Fruit fly (Drosophila melanogaster) whole organism, embryonic: ENCODE results near the gene Jon99Ci.

Source experiments
- Atf6 ChIP-seq: fragments of 200-800 bp; sonication (Bioruptor generic); IDR thresholded peaks from 2 replicates; pipeline ENCODE4 v1.3.6; 2022; ENCODE audit warnings: missing biosample characterization, missing genetic modification characterization
- CG10147 ChIP-seq: fragments of 200-800 bp; sonication (Bioruptor generic); optimal IDR thresholded peaks from 2 replicates; lab custom pipeline; 2019; ENCODE audit warnings: missing biosample characterization, mild to moderate bottlenecking, missing genetic modification characterization, moderate library complexity
- CG10431 ChIP-seq: fragments of 200-800 bp; sonication (Bioruptor generic); optimal IDR thresholded peaks from 3 replicates; lab custom pipeline; 2018; ENCODE audit warnings: missing biosample characterization, mild to moderate bottlenecking, missing genetic modification characterization
- CG12769 ChIP-seq: fragments of 200-800 bp; sonication (Bioruptor generic); optimal IDR thresholded peaks from 2 replicates; lab custom pipeline; 2019; ENCODE audit warnings: missing biosample characterization, mild to moderate bottlenecking, missing genetic modification characterization, moderate library complexity
- CG13287 ChIP-seq: fragments of 200-800 bp; sonication (Bioruptor generic); IDR thresholded peaks from 2 replicates; pipeline ENCODE4 v1.3.6; 2022; ENCODE audit warnings: missing biosample characterization, missing genetic modification characterization; ENCODE audit not compliant: partially characterized antibody
- CG13624 ChIP-seq: fragments of 200-800 bp; sonication (Bioruptor generic); optimal IDR thresholded peaks from 2 replicates; lab custom pipeline; 2016; ENCODE audit warnings: missing biosample characterization, missing genetic modification characterization
- CG13894 ChIP-seq: fragments of 200-800 bp; sonication (Bioruptor generic); optimal IDR thresholded peaks from 3 replicates; lab custom pipeline; 2018; ENCODE audit warnings: missing biosample characterization, mild to moderate bottlenecking, missing genetic modification characterization, moderate library complexity
- CG14710 ChIP-seq: fragments of 200-800 bp; sonication (Bioruptor generic); optimal IDR thresholded peaks from 3 replicates; lab custom pipeline; 2019; ENCODE audit warnings: missing biosample characterization, mild to moderate bottlenecking, missing genetic modification characterization, moderate library complexity
- CG17186 ChIP-seq: fragments of 200-800 bp; sonication (Bioruptor generic); optimal IDR thresholded peaks from 3 replicates; lab custom pipeline; 2017; ENCODE audit warnings: missing biosample characterization, missing genetic modification reagents, missing genetic modification characterization
- CG17361 ChIP-seq: fragments of 200-800 bp; sonication (Bioruptor generic); IDR thresholded peaks from 3 replicates; pipeline ENCODE4 v1.3.6; 2022; ENCODE audit warnings: missing biosample characterization, missing genetic modification characterization
- CG2202 ChIP-seq: fragments of 200-800 bp; sonication (Bioruptor generic); optimal IDR thresholded peaks from 2 replicates; lab custom pipeline; 2018; ENCODE audit warnings: missing biosample characterization, mild to moderate bottlenecking, missing genetic modification characterization
- CG3065 ChIP-seq: fragments of 200-800 bp; sonication (Bioruptor generic); optimal IDR thresholded peaks from 2 replicates; lab custom pipeline; 2016; ENCODE audit warnings: missing biosample characterization, missing genetic modification characterization
- CG34422 ChIP-seq: fragments of 200-800 bp; sonication (Bioruptor generic); IDR thresholded peaks from 3 replicates; pipeline ENCODE4 v1.3.6; 2022; ENCODE audit warnings: missing biosample characterization, missing genetic modification characterization
- CG6254 ChIP-seq: fragments of 200-800 bp; sonication (Bioruptor generic); optimal IDR thresholded peaks from 3 replicates; lab custom pipeline; 2017; ENCODE audit warnings: mild to moderate bottlenecking, missing biosample characterization, missing genetic modification reagents, missing genetic modification characterization
- Chrac-16 ChIP-seq: fragments of 200-800 bp; sonication (Bioruptor generic); optimal IDR thresholded peaks from 3 replicates; lab custom pipeline; 2016; ENCODE audit warnings: missing biosample characterization, missing genetic modification characterization
- CoRest ChIP-seq: fragments of 200-800 bp; sonication (Bioruptor generic); optimal IDR thresholded peaks from 3 replicates; lab custom pipeline; 2018; ENCODE audit warnings: missing biosample characterization, mild to moderate bottlenecking, missing genetic modification characterization, moderate library complexity
- Dad ChIP-seq: fragments of 200-800 bp; sonication (Bioruptor generic); optimal IDR thresholded peaks from 3 replicates; lab custom pipeline; 2016; ENCODE audit warnings: missing biosample characterization, missing genetic modification characterization
- Dek ChIP-seq: fragments of 200-800 bp; sonication (Bioruptor generic); optimal IDR thresholded peaks from 3 replicates; lab custom pipeline; 2019; ENCODE audit warnings: missing biosample characterization, mild to moderate bottlenecking, missing genetic modification characterization, moderate library complexity
- Dll ChIP-seq: fragments of 200-800 bp; sonication (Bioruptor generic); IDR thresholded peaks from 4 replicates; pipeline ENCODE4 v1.3.6; 2022; ENCODE audit warnings: missing biosample characterization, missing genetic modification characterization; ENCODE audit not compliant: partially characterized antibody
- Eip74EF ChIP-seq, 2 experiments: fragments of 200-800 bp in 1 of 2; fragments of >200 bp in 1 of 2; sonication (Bioruptor generic) in 1 of 2; optimal IDR thresholded peaks; 2 replicates each; lab custom pipeline; 2017 to 2019; ENCODE audit warnings: missing biosample characterization in 2 of 2, missing genetic modification characterization in 2 of 2, mild to moderate bottlenecking in 1 of 2, moderate library complexity in 1 of 2
- HLH3B ChIP-seq: fragments of 200-800 bp; sonication (Bioruptor generic); IDR thresholded peaks from 2 replicates; pipeline ENCODE4 v1.3.6; 2022; ENCODE audit warnings: missing biosample characterization, missing genetic modification characterization
- Jarid2 ChIP-seq: fragments of 200-800 bp; sonication (Bioruptor generic); optimal IDR thresholded peaks from 3 replicates; lab custom pipeline; 2017; ENCODE audit warnings: mild to moderate bottlenecking, missing biosample characterization, missing genetic modification reagents, missing genetic modification characterization
- Med ChIP-seq: fragments of 200-800 bp; sonication (Bioruptor generic); peaks from one replicate; lab custom pipeline; 2016; ENCODE audit warnings: missing biosample characterization, missing genetic modification characterization, mild to moderate bottlenecking, inconsistent platforms, moderate library complexity
- abd-A ChIP-seq: fragments of 200-800 bp; sonication (Bioruptor generic); optimal IDR thresholded peaks from 3 replicates; lab custom pipeline; 2019; ENCODE audit warnings: missing biosample characterization, mild to moderate bottlenecking, missing genetic modification characterization, moderate library complexity
- chif ChIP-seq, 2 experiments: fragments of 200-800 bp; sonication (Bioruptor generic); optimal IDR thresholded peaks; 3 replicates each; lab custom pipeline; 2016; ENCODE audit warnings: missing biosample characterization in 2 of 2, missing genetic modification characterization in 2 of 2
- crc ChIP-seq: fragments of 200-800 bp; sonication (Bioruptor generic); optimal IDR thresholded peaks from 2 replicates; lab custom pipeline; 2016; ENCODE audit warnings: missing biosample characterization, missing genetic modification characterization
- esg ChIP-seq: fragments of 200-800 bp; sonication (Bioruptor generic); conservative IDR thresholded peaks from 2 replicates; pipeline ENCODE4 v1.3.6; 2022; ENCODE audit warnings: missing biosample characterization, missing genetic modification characterization
- gcm2 ChIP-seq: fragments of 200-800 bp; sonication (Bioruptor generic); optimal IDR thresholded peaks from 2 replicates; lab custom pipeline; 2016; ENCODE audit warnings: missing biosample characterization, missing genetic modification characterization
- grn ChIP-seq: fragments of 200-800 bp; sonication (Bioruptor generic); optimal IDR thresholded peaks from 3 replicates; lab custom pipeline; 2017; ENCODE audit warnings: missing biosample characterization, missing genetic modification characterization
- hb ChIP-seq: fragments of 200-800 bp; sonication (Bioruptor generic); IDR thresholded peaks from 3 replicates; pipeline ENCODE4 v1.3.6; 2022; ENCODE audit warnings: missing biosample characterization, missing genetic modification characterization; ENCODE audit not compliant: partially characterized antibody
- her ChIP-seq: fragments of 200-800 bp; sonication (Bioruptor generic); optimal IDR thresholded peaks from 2 replicates; lab custom pipeline; 2016; ENCODE audit warnings: missing biosample characterization, missing genetic modification characterization
- insv ChIP-seq, 2 experiments: fragments of 200-800 bp; sonication (Bioruptor generic); optimal IDR thresholded peaks; 3 replicates each; lab custom pipeline; 2016 to 2018; ENCODE audit warnings: missing biosample characterization in 2 of 2, missing genetic modification characterization in 2 of 2
- ken ChIP-seq: fragments of 200-800 bp; sonication (Bioruptor generic); IDR thresholded peaks from 3 replicates; pipeline ENCODE4 v1.3.6; 2022; ENCODE audit warnings: missing biosample characterization, missing genetic modification characterization
- kni ChIP-seq: fragments of 200-800 bp; sonication (Bioruptor generic); optimal IDR thresholded peaks from 3 replicates; lab custom pipeline; 2017; ENCODE audit warnings: mild to moderate bottlenecking, missing biosample characterization, missing genetic modification reagents, missing genetic modification characterization
- lilli ChIP-seq: fragments of 200-800 bp; sonication (Bioruptor generic); optimal IDR thresholded peaks from 3 replicates; lab custom pipeline; 2016; ENCODE audit warnings: missing biosample characterization, missing genetic modification characterization
- lmd ChIP-seq: fragments of 200-800 bp; sonication (Bioruptor generic); IDR thresholded peaks from 2 replicates; pipeline ENCODE4 v1.3.6; 2022; ENCODE audit warnings: missing biosample characterization, missing genetic modification characterization
- mirr ChIP-seq: fragments of 200-800 bp; sonication (Bioruptor generic); optimal IDR thresholded peaks from 3 replicates; lab custom pipeline; 2018; ENCODE audit warnings: missing biosample characterization, mild to moderate bottlenecking, missing genetic modification characterization
- pan ChIP-seq, 4 experiments: fragments of >200 bp in 3 of 4; fragments of 200-800 bp in 1 of 4; sonication (Bioruptor generic) in 1 of 4; optimal IDR thresholded peaks in 3 of 4; IDR thresholded peaks in 1 of 4; 2 replicates each; pipeline versions ENCODE4 v1.3.6 to Lab custom; 2017 to 2022; ENCODE audit warnings: missing biosample characterization in 2 of 4, missing genetic modification characterization in 2 of 4, mixed read lengths in 1 of 4
- pfk ChIP-seq: fragments of 200-800 bp; sonication (Bioruptor generic); optimal IDR thresholded peaks from 2 replicates; lab custom pipeline; 2018; ENCODE audit warnings: missing biosample characterization, mild to moderate bottlenecking, missing genetic modification characterization, moderate library complexity
- run ChIP-seq: fragments of 200-800 bp; sonication (Bioruptor generic); optimal IDR thresholded peaks from 3 replicates; lab custom pipeline; 2018; ENCODE audit warnings: missing biosample characterization, mild to moderate bottlenecking, missing genetic modification characterization
- sd ChIP-seq: fragments of 200-800 bp; sonication (Bioruptor generic); optimal IDR thresholded peaks from 3 replicates; lab custom pipeline; 2018; ENCODE audit warnings: missing biosample characterization, mild to moderate bottlenecking, missing genetic modification characterization, moderate library complexity

The Jon99Ci gene

DNA sequence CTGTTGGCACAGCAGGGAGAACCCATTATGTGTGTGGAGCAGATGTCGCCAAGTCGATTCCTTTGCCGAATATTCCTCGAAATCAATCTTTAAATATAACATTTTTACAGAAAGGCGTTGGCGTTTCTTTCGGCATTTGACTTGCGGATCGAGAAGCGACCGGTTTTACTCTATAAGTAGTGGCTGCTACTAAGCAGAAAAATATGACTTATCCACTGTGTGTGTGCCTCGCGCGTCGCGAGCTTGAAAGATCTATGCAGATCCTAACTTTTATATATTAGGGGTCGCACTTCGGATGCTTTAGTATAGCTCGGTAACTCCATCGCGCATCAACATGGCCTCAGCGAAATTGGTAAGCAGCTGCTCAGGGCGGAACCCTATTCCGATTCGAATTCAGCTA, 20.8 kb downstream of the Jon99Ci start, which contains the start of gene CG15515:
TSS of gene CG15515 (plus strand) at position 301 of the 400 bp plus-strand sequence.
- no peak for TF ChIP-seq Jarid2 (GFP tag; lab: Kevin White, UChicago)
- TF ChIP-seq gcm2, result no peak
- TF ChIP-seq lilli (GFP tag; lab: Kevin White, UChicago), result no peak
- no peak for TF ChIP-seq kni (GFP tag; lab: Kevin White, UChicago)
- no peak for TF ChIP-seq pan (optimal IDR thresholded peaks at IDR 0.05; lab: Kevin White, UChicago)
- no peak for TF ChIP-seq pan (GFP tag; optimal IDR thresholded peaks at IDR 0.05 in 1 of 2, IDR thresholded peaks at IDR 0.05 in 1 of 2)
- TF ChIP-seq grn, result no peak
- TF ChIP-seq Dad, result no peak
- TF ChIP-seq pfk (GFP tag; lab: Kevin White, UChicago), result no peak
- TF ChIP-seq Chrac-16 (GFP tag; lab: Kevin White, UChicago), result no peak
- no peak for TF ChIP-seq insv (GFP tag; optimal IDR thresholded peaks at IDR 0.05; lab: Kevin White, UChicago)
- TF ChIP-seq CG34422 (GFP tag; lab: Robert Waterston, UW), result no peak
- no peak for TF ChIP-seq ken (GFP tag; lab: Robert Waterston, UW)
- no peak for TF ChIP-seq CG13287
- no peak for TF ChIP-seq mirr (GFP tag; lab: Kevin White, UChicago)
- no peak for TF ChIP-seq CG14710 (tag; lab: Kevin White, UChicago)
- peak; percentile 41 for TF ChIP-seq Med (GFP tag; lab: Kevin White, UChicago)
- TF ChIP-seq HLH3B (GFP tag; lab: Robert Waterston, UW), result no peak
- no peak for TF ChIP-seq Eip74EF (GFP tag; optimal IDR thresholded peaks at IDR 0.05; lab: Kevin White, UChicago)
- TF ChIP-seq CG12769 (tag; lab: Kevin White, UChicago), result peak; percentile 29
- TF ChIP-seq CG17361, result no peak
- no peak for TF ChIP-seq CG17186 (GFP tag; lab: Kevin White, UChicago)
- peak; percentile 64 for TF ChIP-seq CG13894 (tag; lab: Kevin White, UChicago)
- no peak for TF ChIP-seq CG13624
- no peak for TF ChIP-seq CG6254
- no peak for TF ChIP-seq CG2202 (tag; lab: Kevin White, UChicago)
- no peak for TF ChIP-seq lmd (GFP tag; lab: Robert Waterston, UW)
- no peak for TF ChIP-seq CG10147 (GFP tag; lab: Kevin White, UChicago)
- peak; percentile 25 for TF ChIP-seq sd (tag; lab: Kevin White, UChicago)
- TF ChIP-seq abd-A (tag; lab: Kevin White, UChicago), result peak; percentile 3
- no peak for TF ChIP-seq Dek (tag; lab: Kevin White, UChicago)
- TF ChIP-seq chif (GFP tag; optimal IDR thresholded peaks at IDR 0.05; lab: Kevin White, UChicago), result no peak
- TF ChIP-seq Dll (GFP tag; lab: Robert Waterston, UW), result no peak
- no peak for TF ChIP-seq hb (GFP tag; lab: Robert Waterston, UW)
- TF ChIP-seq run, result no peak
- TF ChIP-seq CG10431 (GFP tag; lab: Kevin White, UChicago), result no peak
- no peak for TF ChIP-seq esg
- TF ChIP-seq CG3065, result no peak
- TF ChIP-seq CoRest (tag; lab: Kevin White, UChicago), result no peak
- no peak for TF ChIP-seq Atf6 (GFP tag; lab: Robert Waterston, UW)
- no peak for TF ChIP-seq her
- TF ChIP-seq crc (GFP tag; lab: Kevin White, UChicago), result no peak
